Fruit fly (Drosophila melanogaster): ENCODE results near the gene eIF2Balpha.

dm6 chr3R:29914246-29914645 lies 21.4 kb downstream of the eIF2Balpha start, which contains the start of gene Capa:
- TF ChIP-seq psq (optimal IDR thresholded peaks at IDR 0.05) (no peak), CG8478 (optimal IDR thresholded peaks at IDR 0.05) (no peak), usp (GFP tag; optimal IDR thresholded peaks at IDR 0.05) (no peak), pan (optimal IDR thresholded peaks at IDR 0.05) (no peak), Dll (optimal IDR thresholded peaks at IDR 0.05) (no peak)

Measured in whole organism.